Worm (Caenorhabditis elegans) whole organism, L2 larva: ENCODE results near the gene ador-1.

ENCODE experiments used
- ZK546.5 ChIP-seq: sonication (generic microtip); optimal IDR thresholded peaks from 2 replicates; lab custom pipeline; 2017; ENCODE audit warnings: missing biosample characterization, missing genetic modification characterization
- ama-1 ChIP-seq: fragments of 150-350 bp; optimal IDR thresholded peaks from 2 replicates; lab custom pipeline; 2018; ENCODE audit warnings: inconsistent platforms
- crh-2 ChIP-seq: sonication (generic microtip); optimal IDR thresholded peaks from 2 replicates; lab custom pipeline; 2017; ENCODE audit warnings: missing biosample characterization, missing genetic modification characterization
- elt-3 ChIP-seq: sonication (generic microtip); optimal IDR thresholded peaks from 2 replicates; lab custom pipeline; 2017; ENCODE audit warnings: missing biosample characterization, missing genetic modification characterization
- mab-5 ChIP-seq: fragments of 150-350 bp; optimal IDR thresholded peaks from 2 replicates; lab custom pipeline; 2014; ENCODE audit warnings: missing biosample characterization, missing genetic modification characterization
- nhr-11 ChIP-seq: fragments of 150-350 bp; optimal IDR thresholded peaks from 2 replicates; lab custom pipeline; 2014; ENCODE audit warnings: missing biosample characterization, missing genetic modification characterization
- nhr-21 ChIP-seq: fragments of 150-350 bp; optimal IDR thresholded peaks from 2 replicates; lab custom pipeline; 2014; ENCODE audit warnings: missing biosample characterization, missing genetic modification characterization
- nhr-237 ChIP-seq: fragments of 150-350 bp; optimal IDR thresholded peaks from 2 replicates; lab custom pipeline; 2014; ENCODE audit warnings: missing biosample characterization, missing genetic modification characterization
- nhr-25 ChIP-seq: fragments of 150-350 bp; sonication (generic microtip); optimal IDR thresholded peaks from 3 replicates; lab custom pipeline; 2014; ENCODE audit warnings: missing biosample characterization, missing genetic modification characterization
- nhr-77 ChIP-seq: fragments of 150-350 bp; optimal IDR thresholded peaks from 2 replicates; lab custom pipeline; 2014; ENCODE audit warnings: missing biosample characterization, missing genetic modification characterization
- sem-4 ChIP-seq: fragments of 150-350 bp; optimal IDR thresholded peaks from 2 replicates; lab custom pipeline; 2014; ENCODE audit warnings: missing biosample characterization, missing genetic modification reagents, missing genetic modification characterization
- skn-1 ChIP-seq: sonication (generic microtip); optimal IDR thresholded peaks from 2 replicates; lab custom pipeline; 2017; ENCODE audit warnings: missing biosample characterization, missing genetic modification characterization
- unc-55 ChIP-seq: fragments of 150-350 bp; sonication (generic microtip); optimal IDR thresholded peaks from 3 replicates; lab custom pipeline; 2014; ENCODE audit warnings: missing biosample characterization, missing genetic modification reagents, missing genetic modification characterization
- zag-1 ChIP-seq: fragments of 150-350 bp; optimal IDR thresholded peaks from 2 replicates; lab custom pipeline; 2014; ENCODE audit warnings: missing biosample characterization, missing genetic modification characterization

- no peak for TF ChIP-seq nhr-77 (tag; lab: Kevin White, UChicago)
- TF ChIP-seq zag-1 (tag; lab: Kevin White, UChicago), result no peak
- TF ChIP-seq nhr-11, result no peak
- no peak for TF ChIP-seq mab-5
- TF ChIP-seq unc-55 (GFP tag; lab: Kevin White, UChicago), result no peak
- no peak for TF ChIP-seq skn-1 (tag; lab: Kevin White, UChicago)
- no peak for TF ChIP-seq nhr-237 (tag; lab: Kevin White, UChicago)
- no peak for TF ChIP-seq elt-3
- TF ChIP-seq nhr-21 (tag; lab: Kevin White, UChicago), result no peak
- no peak for TF ChIP-seq sem-4 (tag; lab: Kevin White, UChicago)
- no peak for TF ChIP-seq crh-2 (tag; lab: Kevin White, UChicago)
- TF ChIP-seq ama-1 (lab: Kevin White, UChicago), result no peak
- TF ChIP-seq nhr-25 (tag; lab: Kevin White, UChicago), result no peak
- TF ChIP-seq ZK546.5 (tag; lab: Kevin White, UChicago), result no peak
Measured at ce11 chrII:12544533-12544932, 41.8 kb upstream of the ador-1 start, which contains the start of gene F49C5.9.
